Fruit fly (Drosophila melanogaster): ENCODE results near the gene Cpr65Ax1.
"Not testable (repeated sequence)": the region's sequence is repeated elsewhere in the genome, so short reads cannot be mapped to it uniquely, and the experiment has no call there.

DNA sequence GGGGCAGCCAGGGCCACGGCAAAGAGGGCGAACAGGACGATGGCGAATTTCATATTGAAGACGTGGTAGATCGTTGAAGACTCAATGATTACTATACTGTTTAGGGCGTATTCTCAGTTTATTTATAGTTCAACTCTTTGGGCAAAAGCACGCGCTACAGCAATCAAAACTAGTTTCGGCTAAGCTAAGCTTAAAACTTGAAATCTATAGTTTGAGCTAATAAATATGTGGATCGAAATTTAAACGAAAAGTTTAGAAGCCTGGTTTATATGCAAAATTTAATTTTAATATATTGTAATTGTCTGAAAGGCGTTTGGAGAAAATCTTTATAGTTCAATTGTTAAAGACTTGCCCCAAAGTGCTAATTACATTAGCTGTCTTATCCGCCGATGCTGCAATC lies at the start of gene Cpr65Ax1:
- not testable (repeated sequence) for TF ChIP-seq psq (optimal IDR thresholded peaks at IDR 0.05); pan (optimal IDR thresholded peaks at IDR 0.05); EcR (GFP tag; optimal IDR thresholded peaks at IDR 0.05); usp (GFP tag; optimal IDR thresholded peaks at IDR 0.05); CG8478 (optimal IDR thresholded peaks at IDR 0.05)
